Worm (Caenorhabditis elegans): ENCODE data around the gene nhr-134.
A peak's percentile ranks its signal among the peaks of the same experiment; 100 is the strongest.

Gene nhr-134

DNA sequence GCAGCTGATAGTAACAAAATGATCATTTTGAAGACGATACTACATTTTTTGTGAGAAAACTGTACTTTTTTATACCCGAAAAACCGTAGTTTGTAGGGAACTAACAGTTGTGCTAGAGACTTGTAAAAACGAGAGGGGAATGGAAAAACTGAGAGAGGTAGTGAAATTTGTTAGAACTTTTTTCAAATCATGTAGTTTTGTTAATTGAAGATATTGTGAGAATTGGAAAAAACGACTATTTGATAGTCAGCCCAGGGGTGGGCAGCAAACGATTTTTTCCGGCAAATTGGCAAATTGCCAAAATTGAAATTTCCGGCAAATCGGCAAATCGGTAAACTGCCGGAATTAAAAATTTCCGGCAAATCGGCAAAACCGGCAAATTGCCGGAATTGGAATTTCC lies 18.3 kb downstream of the nhr-134 start, which contains the start of gene cyp-33C6:
TSS of gene cyp-33C6 (minus strand) at position 101 of the 400 bp plus-strand sequence.
- TF ChIP-seq aha-1 (tag) (no peak), dmd-8 (GFP tag; IDR thresholded peaks at IDR 0.05) (no peak), dmd-6 (GFP tag; IDR thresholded peaks at IDR 0.05) (no peak), nhr-11 (tag; optimal IDR thresholded peaks at IDR 0.05) (no peak), zfp-3 (GFP tag; conservative IDR thresholded peaks at IDR 0.05) (no peak), ama-1 (optimal IDR thresholded peaks at IDR 0.05) (no peak)

DNA sequence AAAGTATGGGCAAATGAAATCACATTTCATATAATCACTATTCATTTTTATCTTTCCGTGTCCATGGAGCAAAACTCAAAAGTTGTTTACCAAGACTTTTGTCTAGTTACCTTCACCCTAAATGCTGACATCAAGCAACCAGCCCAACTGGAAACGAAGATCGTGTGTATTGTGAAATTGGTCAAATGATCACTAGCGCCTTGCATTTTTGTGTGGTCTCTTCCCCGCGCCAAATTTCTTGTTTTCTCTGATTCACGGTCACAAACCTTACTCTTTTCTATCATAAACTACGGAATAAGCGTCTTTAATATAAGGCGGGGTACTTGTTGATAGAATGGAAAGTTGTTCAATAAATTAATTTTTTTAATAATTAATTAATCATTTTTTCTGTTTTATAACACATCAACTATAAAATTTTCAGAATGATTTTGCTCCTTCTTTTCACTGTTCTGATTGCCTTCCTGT lies 19.1 kb downstream of the nhr-134 start, which contains the start of gene cyp-33C7:
TSS of gene cyp-33C7 (plus strand) at position 415 of the 465 bp plus-strand sequence.
- TF ChIP-seq jun-1 (tag; optimal IDR thresholded peaks at IDR 0.05) (no peak), ZK546.5 (tag; optimal IDR thresholded peaks at IDR 0.05) (no peak), nhr-6 (tag; optimal IDR thresholded peaks at IDR 0.05) (peak; percentile 27), daf-16 (GFP tag; optimal IDR thresholded peaks at IDR 0.05) (peak in 1 of 2 experiments; percentile 43), daf-16 (tag; optimal IDR thresholded peaks at IDR 0.05) (peak; percentile 98), mdl-1 (tag; optimal IDR thresholded peaks at IDR 0.05) (peak in 1 of 2 experiments; percentile 68), mep-1 (tag; optimal IDR thresholded peaks at IDR 0.05) (peak; percentile 64), dmd-6 (GFP tag; IDR thresholded peaks at IDR 0.05) (peak; percentile 85), hlh-11 (tag; optimal IDR thresholded peaks at IDR 0.05) (peak; percentile 85), lin-1 (GFP tag; IDR thresholded peaks at IDR 0.05) (0 out of 2 replicates have a peak, but pooled peaks have one; percentile 36), lim-7 (GFP tag; IDR thresholded peaks at IDR 0.05) (no peak), nhr-102 (tag; optimal IDR thresholded peaks at IDR 0.05) (peak; percentile 82), pqm-1 (tag; optimal IDR thresholded peaks at IDR 0.05) (peak; percentile 65), tra-1 (GFP tag; IDR thresholded peaks at IDR 0.05) (0 out of 2 replicates have a peak, but pooled peaks have one; percentile 39), ztf-7 (tag; optimal IDR thresholded peaks at IDR 0.05) (peak; percentile 9), dmd-9 (GFP tag; IDR thresholded peaks at IDR 0.05) (no peak), hlh-30 (tag; optimal IDR thresholded peaks at IDR 0.05; ENCODE audit: insufficient read depth) (peak; percentile 90), mes-2 (tag; optimal IDR thresholded peaks at IDR 0.05; ENCODE audit: poor library complexity, severe bottlenecking) (peak; percentile 44), lin-15B (tag; optimal IDR thresholded peaks at IDR 0.05) (no peak), daf-12 (tag; optimal IDR thresholded peaks at IDR 0.05) (no peak), sdz-12 (GFP tag; optimal IDR thresholded peaks at IDR 0.05) (no peak), nhr-48 (tag; optimal IDR thresholded peaks at IDR 0.05) (peak; percentile 29), mxl-3 (GFP tag; optimal IDR thresholded peaks at IDR 0.05) (no peak), dve-1 (tag; optimal IDR thresholded peaks at IDR 0.05; ENCODE audit: insufficient read depth) (peak; percentile 87), unc-62 (GFP tag; optimal IDR thresholded peaks at IDR 0.05 in 1 of 2) (peak in 1 of 2 experiments; percentile 48), unc-62 (tag; optimal IDR thresholded peaks at IDR 0.05) (no peak), aha-1 (tag) (peak; percentile 45), ama-1 (optimal IDR thresholded peaks at IDR 0.05) (no peak), set-16 (GFP tag; IDR thresholded peaks at IDR 0.05) (no peak), php-3 (GFP tag; IDR thresholded peaks at IDR 0.05) (no peak), Y5F2A.4 (GFP tag; optimal IDR thresholded peaks at IDR 0.05) (no peak), dpl-1 (GFP tag; optimal IDR thresholded peaks at IDR 0.05) (peak; percentile 15), nhr-28 (tag; optimal IDR thresholded peaks at IDR 0.05) (peak; percentile 98), nhr-77 (tag; optimal IDR thresholded peaks at IDR 0.05) (peak; percentile 89), hif-1 (tag; optimal IDR thresholded peaks at IDR 0.05) (peak in 1 of 2 experiments; percentile 1)

DNA sequence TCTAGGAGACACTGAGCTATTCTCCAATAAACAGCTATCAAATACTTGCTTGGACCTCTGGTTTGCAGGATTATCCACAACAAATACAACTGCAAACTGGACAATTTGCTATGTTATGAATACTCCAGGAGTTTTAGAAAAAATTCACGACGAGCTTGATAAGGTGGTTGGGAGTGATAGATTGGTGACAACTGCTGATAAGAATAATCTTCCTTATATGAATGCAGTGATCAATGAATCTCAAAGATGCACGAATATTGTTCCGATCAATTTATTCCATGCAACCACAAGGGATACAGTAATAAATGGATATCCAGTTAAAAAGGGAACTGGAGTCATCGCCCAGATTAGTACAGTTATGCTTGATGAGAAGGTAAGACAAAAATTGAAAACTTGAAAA lies 20.8 kb downstream of the nhr-134 start:
- TF ChIP-seq dmd-6 (GFP tag; IDR thresholded peaks at IDR 0.05) (peak; percentile 73), dve-1 (tag; optimal IDR thresholded peaks at IDR 0.05; ENCODE audit: insufficient read depth) (peak; percentile 8), lim-7 (GFP tag; IDR thresholded peaks at IDR 0.05) (no peak), daf-16 (GFP tag; optimal IDR thresholded peaks at IDR 0.05) (no peak), daf-16 (tag; optimal IDR thresholded peaks at IDR 0.05) (peak; percentile 19), lin-1 (GFP tag; IDR thresholded peaks at IDR 0.05) (no peak), dpl-1 (GFP tag; optimal IDR thresholded peaks at IDR 0.05) (no peak), pqm-1 (tag; optimal IDR thresholded peaks at IDR 0.05) (peak; percentile 7), nhr-25 (tag; optimal IDR thresholded peaks at IDR 0.05; ENCODE audit: borderline replicate concordance, insufficient read depth) (no peak), ama-1 (optimal IDR thresholded peaks at IDR 0.05) (no peak), ceh-44 (GFP tag; IDR thresholded peaks at IDR 0.05) (no peak), attf-4 (tag; optimal IDR thresholded peaks at IDR 0.05) (no peak)

Data from whole organism, L4 larva.